Fruit fly (Drosophila melanogaster) Kc167 (cell line): ENCODE data around the gene Hex-t2.

ENCODE experiments used
- Myc ChIP-seq: fragments of >200 bp; optimal IDR thresholded peaks from 2 replicates; lab custom pipeline; 2017; ENCODE audit warnings: missing external identifiers
- insv ChIP-seq: fragments of >200 bp; optimal IDR thresholded peaks from 3 replicates; lab custom pipeline; 2018; ENCODE audit warnings: missing external identifiers

- TF ChIP-seq insv (lab: Kevin White, UChicago) (no peak), Myc (lab: Kevin White, UChicago) (no peak)
Observed at dm6 chr3R:26409780-26410179, 40.7 kb upstream of the Hex-t2 start.
